Fruit fly (Drosophila melanogaster) whole organism, embryonic: ENCODE data around the gene Fbw5.
A peak's percentile ranks its signal among the peaks of the same experiment; 100 is the strongest.

Source experiments
- Atf6 ChIP-seq: fragments of 200-800 bp; sonication (Bioruptor generic); IDR thresholded peaks from 2 replicates; pipeline ENCODE4 v1.3.6; 2022; ENCODE audit warnings: missing biosample characterization, missing genetic modification characterization
- CG10209 ChIP-seq: fragments of 200-800 bp; sonication (Bioruptor generic); optimal IDR thresholded peaks from 3 replicates; lab custom pipeline; 2017; ENCODE audit warnings: missing biosample characterization, mild to moderate bottlenecking, missing genetic modification characterization, missing genetic modification reagents
- CG11085 ChIP-seq: fragments of 200-800 bp; sonication (Bioruptor generic); IDR thresholded peaks from 2 replicates; pipeline ENCODE4 v1.3.6; 2022; ENCODE audit warnings: missing biosample characterization, missing genetic modification characterization
- CG11695 ChIP-seq: fragments of 200-800 bp; sonication (Bioruptor generic); IDR thresholded peaks from 3 replicates; pipeline ENCODE4 v1.3.6; 2022; ENCODE audit warnings: missing biosample characterization, missing genetic modification characterization
- CG11696 ChIP-seq: fragments of 200-800 bp; sonication (Bioruptor generic); IDR thresholded peaks from 2 replicates; pipeline ENCODE4 v1.3.6; 2022; ENCODE audit warnings: missing biosample characterization, missing genetic modification characterization
- CG12391 ChIP-seq: fragments of 200-800 bp; sonication (Bioruptor generic); optimal IDR thresholded peaks from 3 replicates; lab custom pipeline; 2018; ENCODE audit warnings: missing biosample characterization, mild to moderate bottlenecking, missing genetic modification characterization, moderate library complexity
- CG12659 ChIP-seq: fragments of 200-800 bp; sonication (Bioruptor generic); optimal IDR thresholded peaks from 3 replicates; lab custom pipeline; 2017; ENCODE audit warnings: mild to moderate bottlenecking, missing biosample characterization, missing genetic modification reagents, missing genetic modification characterization
- CG12744 ChIP-seq: fragments of 200-800 bp; sonication (Bioruptor generic); optimal IDR thresholded peaks from 2 replicates; lab custom pipeline; 2016; ENCODE audit warnings: missing biosample characterization, missing genetic modification characterization
- CG13775 ChIP-seq: fragments of 200-800 bp; sonication (Bioruptor generic); optimal IDR thresholded peaks from 3 replicates; lab custom pipeline; 2017; ENCODE audit warnings: missing biosample characterization, mild to moderate bottlenecking, missing genetic modification characterization
- CG13894 ChIP-seq: fragments of 200-800 bp; sonication (Bioruptor generic); optimal IDR thresholded peaks from 3 replicates; lab custom pipeline; 2018; ENCODE audit warnings: missing biosample characterization, mild to moderate bottlenecking, missing genetic modification characterization, moderate library complexity
- CG14710 ChIP-seq: fragments of 200-800 bp; sonication (Bioruptor generic); optimal IDR thresholded peaks from 3 replicates; lab custom pipeline; 2019; ENCODE audit warnings: missing biosample characterization, mild to moderate bottlenecking, missing genetic modification characterization, moderate library complexity
- CG17328 ChIP-seq: fragments of 200-800 bp; sonication (Bioruptor generic); IDR thresholded peaks from 2 replicates; pipeline ENCODE4 v1.3.6; 2022; ENCODE audit warnings: missing biosample characterization, missing genetic modification characterization
- CG2120 ChIP-seq: fragments of 200-800 bp; sonication (Bioruptor generic); optimal IDR thresholded peaks from 3 replicates; lab custom pipeline; 2016; ENCODE audit warnings: missing biosample characterization, missing genetic modification characterization
- CG2678 ChIP-seq: fragments of 200-800 bp; sonication (Bioruptor generic); optimal IDR thresholded peaks from 3 replicates; lab custom pipeline; 2019; ENCODE audit warnings: missing biosample characterization, mild to moderate bottlenecking, missing genetic modification characterization, moderate library complexity
- CG3726 ChIP-seq: fragments of 200-800 bp; sonication (Bioruptor generic); IDR thresholded peaks from 3 replicates; pipeline ENCODE4, ENCODE4 v1.3.6; 2022; ENCODE audit warnings: missing biosample characterization, missing genetic modification characterization
- CG5245 ChIP-seq: fragments of 200-800 bp; sonication (Bioruptor generic); optimal IDR thresholded peaks from 3 replicates; lab custom pipeline; 2016; ENCODE audit warnings: missing biosample characterization, missing genetic modification characterization
- CG7786 ChIP-seq: fragments of 200-800 bp; sonication (Bioruptor generic); optimal IDR thresholded peaks from 2 replicates; lab custom pipeline; 2016; ENCODE audit warnings: missing biosample characterization, missing genetic modification characterization
- CG9797 ChIP-seq: fragments of 200-800 bp; sonication (Bioruptor generic); optimal IDR thresholded peaks from 3 replicates; lab custom pipeline; 2018; ENCODE audit warnings: missing biosample characterization, mild to moderate bottlenecking, missing genetic modification characterization
- Deaf1 ChIP-seq: fragments of 200-800 bp; optimal IDR thresholded peaks from 3 replicates; lab custom pipeline; 2019; ENCODE audit warnings: missing biosample characterization, mild to moderate bottlenecking, missing genetic modification characterization, moderate library complexity
- Dek ChIP-seq: fragments of 200-800 bp; sonication (Bioruptor generic); optimal IDR thresholded peaks from 3 replicates; lab custom pipeline; 2019; ENCODE audit warnings: missing biosample characterization, mild to moderate bottlenecking, missing genetic modification characterization, moderate library complexity
- Ets97D ChIP-seq: fragments of 200-800 bp; sonication (Bioruptor generic); optimal IDR thresholded peaks from 3 replicates; lab custom pipeline; 2016; ENCODE audit warnings: missing biosample characterization, missing genetic modification characterization
- Gsc ChIP-seq: fragments of 200-800 bp; sonication (Bioruptor generic); IDR thresholded peaks from 2 replicates; pipeline ENCODE4 v1.3.6; 2022; ENCODE audit warnings: missing biosample characterization, missing genetic modification characterization
- HmgD ChIP-seq: fragments of 200-800 bp; sonication (Bioruptor generic); optimal IDR thresholded peaks from 3 replicates; lab custom pipeline; 2016; ENCODE audit warnings: missing biosample characterization, missing genetic modification characterization
- Hr3 ChIP-seq: fragments of 200-800 bp; sonication (Bioruptor generic); optimal IDR thresholded peaks from 3 replicates; lab custom pipeline; 2016; ENCODE audit warnings: missing biosample characterization, missing genetic modification characterization
- Hr51 ChIP-seq, 2 experiments: fragments of 200-800 bp; sonication (Bioruptor generic); optimal IDR thresholded peaks; 2 replicates in 1 of 2; 3 replicates in 1 of 2; lab custom pipeline; 2016 to 2018; ENCODE audit warnings: missing biosample characterization in 2 of 2, missing genetic modification characterization in 2 of 2, mild to moderate bottlenecking in 1 of 2, moderate library complexity in 1 of 2
- Hsf ChIP-seq: fragments of 200-800 bp; sonication (Bioruptor generic); optimal IDR thresholded peaks from 3 replicates; lab custom pipeline; 2016; ENCODE audit warnings: missing biosample characterization, missing genetic modification characterization
- Lim3 ChIP-seq: fragments of 200-800 bp; sonication (Bioruptor generic); IDR thresholded peaks from 2 replicates; pipeline ENCODE4 v1.3.6; 2022; ENCODE audit warnings: missing biosample characterization, missing genetic modification characterization
- Lpt ChIP-seq: fragments of >200 bp; optimal IDR thresholded peaks from 2 replicates; lab custom pipeline; 2018; ENCODE audit warnings: missing biosample characterization, missing genetic modification characterization
- MESR4 ChIP-seq: fragments of 200-800 bp; sonication (Bioruptor generic); optimal IDR thresholded peaks from 2 replicates; lab custom pipeline; 2018; ENCODE audit warnings: missing biosample characterization, mild to moderate bottlenecking, missing genetic modification characterization, moderate library complexity
- NK7.1 ChIP-seq: fragments of 200-800 bp; sonication (Bioruptor generic); optimal IDR thresholded peaks from 3 replicates; lab custom pipeline; 2016; ENCODE audit warnings: missing biosample characterization, missing genetic modification characterization
- NfI ChIP-seq: fragments of 200-800 bp; sonication (Bioruptor generic); optimal IDR thresholded peaks from 3 replicates; lab custom pipeline; 2018; ENCODE audit warnings: missing biosample characterization, mild to moderate bottlenecking, missing genetic modification characterization, moderate library complexity
- Xrp1 ChIP-seq: fragments of 200-800 bp; sonication (Bioruptor generic); IDR thresholded peaks from 2 replicates; pipeline ENCODE4 v1.3.6; 2022; ENCODE audit warnings: missing biosample characterization, missing genetic modification characterization
- btn ChIP-seq: fragments of 200-800 bp; sonication (Bioruptor generic); optimal IDR thresholded peaks from 2 replicates; lab custom pipeline; 2016; ENCODE audit warnings: missing biosample characterization, missing genetic modification characterization
- dan ChIP-seq: fragments of 200-800 bp; sonication (Bioruptor generic); IDR thresholded peaks from 2 replicates; pipeline ENCODE4 v1.3.6; 2022; ENCODE audit warnings: missing biosample characterization, missing genetic modification characterization
- dmrt11E ChIP-seq: fragments of 200-800 bp; sonication (Bioruptor generic); optimal IDR thresholded peaks from 3 replicates; lab custom pipeline; 2018; ENCODE audit warnings: missing biosample characterization, mild to moderate bottlenecking, missing genetic modification characterization, moderate library complexity
- eve ChIP-seq, 2 experiments: fragments of >200 bp; optimal IDR thresholded peaks; 2 replicates each; lab custom pipeline; 2017; ENCODE audit warnings: missing biosample characterization in 2 of 2, missing genetic modification characterization in 2 of 2
- fd102C ChIP-seq: fragments of 200-800 bp; sonication (Bioruptor generic); optimal IDR thresholded peaks from 2 replicates; lab custom pipeline; 2018; ENCODE audit warnings: missing biosample characterization, mild to moderate bottlenecking, missing genetic modification characterization, moderate library complexity
- gro ChIP-seq: fragments of 200-800 bp; sonication (Bioruptor generic); optimal IDR thresholded peaks from 2 replicates; lab custom pipeline; 2016; ENCODE audit warnings: missing biosample characterization, missing genetic modification characterization
- h ChIP-seq: fragments of >200 bp; optimal IDR thresholded peaks from 2 replicates; lab custom pipeline; 2017
- hb ChIP-seq: fragments of 200-800 bp; sonication (Bioruptor generic); IDR thresholded peaks from 3 replicates; pipeline ENCODE4 v1.3.6; 2022; ENCODE audit warnings: missing biosample characterization, missing genetic modification characterization; ENCODE audit not compliant: partially characterized antibody
- nerfin-2 ChIP-seq: fragments of 200-800 bp; sonication (Bioruptor generic); IDR thresholded peaks from 2 replicates; pipeline ENCODE4 v1.3.6; 2022; ENCODE audit warnings: missing biosample characterization, missing genetic modification characterization; ENCODE audit not compliant: partially characterized antibody
- ranshi ChIP-seq: fragments of 200-800 bp; sonication (Bioruptor generic); IDR thresholded peaks from 2 replicates; pipeline ENCODE4 v1.3.6; 2022; ENCODE audit warnings: missing biosample characterization, missing genetic modification characterization
- sc ChIP-seq, 3 experiments: fragments of >200 bp in 2 of 3; fragments of 200-800 bp in 1 of 3; sonication (Bioruptor generic) in 1 of 3; optimal IDR thresholded peaks; 2 replicates in 2 of 3; 3 replicates in 1 of 3; lab custom pipeline; 2017; ENCODE audit warnings: mild to moderate bottlenecking in 1 of 3, missing biosample characterization in 1 of 3, missing genetic modification characterization in 1 of 3, missing genetic modification reagents in 1 of 3
- sd ChIP-seq: fragments of 200-800 bp; sonication (Bioruptor generic); optimal IDR thresholded peaks from 3 replicates; lab custom pipeline; 2018; ENCODE audit warnings: missing biosample characterization, mild to moderate bottlenecking, missing genetic modification characterization, moderate library complexity
- sens ChIP-seq: fragments of 200-800 bp; sonication (Bioruptor generic); peaks from one replicate; lab custom pipeline; 2016; ENCODE audit warnings: missing biosample characterization, missing genetic modification characterization
- sens-2 ChIP-seq: fragments of 200-800 bp; sonication (Bioruptor generic); IDR thresholded peaks from 2 replicates; pipeline ENCODE4 v1.3.6; 2022; ENCODE audit warnings: missing biosample characterization, missing genetic modification characterization
- sima ChIP-seq: fragments of 200-800 bp; sonication (Bioruptor generic); optimal IDR thresholded peaks from 2 replicates; lab custom pipeline; 2016; ENCODE audit warnings: missing biosample characterization, missing genetic modification characterization
- sr ChIP-seq: fragments of 200-800 bp; sonication (Bioruptor generic); IDR thresholded peaks from 3 replicates; pipeline ENCODE4 v1.3.6; 2022; ENCODE audit warnings: missing biosample characterization, missing genetic modification characterization
- zen2 ChIP-seq: fragments of 200-800 bp; sonication (Bioruptor generic); IDR thresholded peaks from 3 replicates; pipeline ENCODE4 v1.3.6; 2022; ENCODE audit warnings: missing biosample characterization, missing genetic modification characterization; ENCODE audit not compliant: partially characterized antibody

Gene Fbw5

dm6 chr2L:6045972-6046718, 19.6 kb downstream of the Fbw5 start, which contains the start of gene Pfas (continued):
- peak; percentile 58 for TF ChIP-seq CG13894 (tag; lab: Kevin White, UChicago)
- no peak for TF ChIP-seq sc (optimal IDR thresholded peaks at IDR 0.05; lab: Kevin White, UChicago)
- TF ChIP-seq sc (GFP tag; optimal IDR thresholded peaks at IDR 0.05; lab: Kevin White, UChicago) = no peak
- peak; percentile 45 for TF ChIP-seq Hsf (GFP tag; lab: Kevin White, UChicago)
- no peak for TF ChIP-seq CG11085 (GFP tag; lab: Robert Waterston, UW)
- peak; percentile 26 for TF ChIP-seq HmgD (GFP tag; lab: Kevin White, UChicago)
- TF ChIP-seq nerfin-2 = no peak
- TF ChIP-seq CG17328 (GFP tag; lab: Robert Waterston, UW) = 0 out of 2 replicates have a peak, but pooled peaks have one; percentile 13
- peak; percentile 80 for TF ChIP-seq CG2678 (tag; lab: Kevin White, UChicago)
- TF ChIP-seq CG7786 (GFP tag; lab: Kevin White, UChicago) = peak; percentile 56
- TF ChIP-seq Deaf1 = peak; percentile 64
- TF ChIP-seq CG11695 (GFP tag; lab: Robert Waterston, UW) = 0 out of 3 replicates have a peak, but pooled peaks have one; percentile 21
- TF ChIP-seq sens-2 (GFP tag; lab: Robert Waterston, UW) = no peak
- TF ChIP-seq CG14710 = peak; percentile 16
- no peak for TF ChIP-seq hb (GFP tag; lab: Robert Waterston, UW)
- peak; percentile 25 for TF ChIP-seq MESR4 (GFP tag; lab: Kevin White, UChicago)
- TF ChIP-seq btn (GFP tag; lab: Kevin White, UChicago) = no peak
- TF ChIP-seq dan (GFP tag; lab: Robert Waterston, UW) = no peak
- no peak for TF ChIP-seq Lpt (GFP tag; lab: Kevin White, UChicago)
- TF ChIP-seq fd102C = no peak
- TF ChIP-seq CG12744 (GFP tag; lab: Kevin White, UChicago) = no peak
- TF ChIP-seq CG13775 (GFP tag; lab: Kevin White, UChicago) = no peak
- peak; percentile 63 for TF ChIP-seq NfI (GFP tag; lab: Kevin White, UChicago)
- TF ChIP-seq CG9797 (GFP tag; lab: Kevin White, UChicago) = no peak
- peak; percentile 3 for TF ChIP-seq sima (GFP tag; lab: Kevin White, UChicago)
- peak; percentile 64 for TF ChIP-seq ranshi (GFP tag; lab: Robert Waterston, UW)
- peak; percentile 41; the same call in 1 of the 3 replicates for TF ChIP-seq CG3726 (GFP tag; lab: Robert Waterston, UW)
- TF ChIP-seq Dek (tag; lab: Kevin White, UChicago) = peak; percentile 73
- TF ChIP-seq sens (GFP tag; lab: Kevin White, UChicago) = peak; percentile 87
- peak; percentile 61 for TF ChIP-seq Atf6 (GFP tag; lab: Robert Waterston, UW)
- TF ChIP-seq zen2 (GFP tag; lab: Robert Waterston, UW) = no peak
- TF ChIP-seq Xrp1 (GFP tag; lab: Robert Waterston, UW) = 0 out of 2 replicates have a peak, but pooled peaks have one; percentile 53
- peak; percentile 70 for TF ChIP-seq CG12659 (GFP tag; lab: Kevin White, UChicago)
- peak; percentile 88 for TF ChIP-seq CG2120
- TF ChIP-seq dmrt11E (tag; lab: Kevin White, UChicago) = no peak
- no peak for TF ChIP-seq h
- TF ChIP-seq Gsc (GFP tag; lab: Robert Waterston, UW) = no peak
- TF ChIP-seq sd (tag; lab: Kevin White, UChicago) = peak; percentile 90
- peak; percentile 50 for TF ChIP-seq CG12391 (tag; lab: Kevin White, UChicago)
- peak; percentile 41 for TF ChIP-seq NK7.1 (GFP tag; lab: Kevin White, UChicago)
- no peak for TF ChIP-seq Lim3
- peak; percentile 41 for TF ChIP-seq CG10209 (GFP tag; lab: Kevin White, UChicago)
- no peak for TF ChIP-seq CG5245 (GFP tag; lab: Kevin White, UChicago)
- no peak for TF ChIP-seq CG11696
- peak; percentile 84 for TF ChIP-seq gro (GFP tag; lab: Kevin White, UChicago)
- TF ChIP-seq Hr3 (GFP tag; lab: Kevin White, UChicago) = peak; percentile 13
- TF ChIP-seq Hr51 (GFP tag; optimal IDR thresholded peaks at IDR 0.05; lab: Kevin White, UChicago) = peak in 1 of 2 experiments; percentile 11
- no peak for TF ChIP-seq eve (GFP tag; optimal IDR thresholded peaks at IDR 0.05; lab: Kevin White, UChicago)
- no peak for TF ChIP-seq sr
- TF ChIP-seq Ets97D (GFP tag; lab: Kevin White, UChicago) = peak; percentile 33
